Fruit fly (Drosophila melanogaster): ENCODE results near the gene CG42588.
A peak's percentile ranks its signal among the peaks of the same experiment; 100 is the strongest.

Gene CG42588

DNA sequence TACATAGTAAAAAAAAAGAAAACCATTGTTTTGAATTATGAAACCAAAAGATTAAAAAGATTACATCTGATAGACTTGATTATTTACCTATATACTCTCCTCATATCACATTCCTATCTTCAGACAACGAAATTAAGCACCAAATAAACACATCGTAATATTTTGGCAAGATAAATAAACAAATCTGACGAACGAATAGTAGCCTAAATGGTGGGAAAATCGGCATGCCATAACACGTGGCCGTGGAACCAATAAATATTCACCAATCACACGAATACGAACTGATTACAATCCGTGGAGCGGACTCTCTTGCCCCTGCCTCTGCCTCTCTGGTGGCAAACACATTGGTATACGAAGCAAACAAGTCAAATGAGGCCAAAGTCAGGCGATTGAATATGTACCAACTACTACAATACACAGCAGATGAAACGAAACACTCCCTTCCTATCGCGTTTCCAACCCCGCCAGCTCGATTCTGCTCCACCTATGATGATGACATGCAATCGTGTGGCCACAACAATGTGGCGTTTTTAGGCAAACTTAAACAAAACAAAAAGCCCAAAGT, 17.9 kb upstream of the CG42588 start (continued):
- TF ChIP-seq Dp (GFP tag; optimal IDR thresholded peaks at IDR 0.05) (no peak), gfzf (GFP tag; optimal IDR thresholded peaks at IDR 0.05) (no peak), CG12104 (GFP tag; optimal IDR thresholded peaks at IDR 0.05) (no peak), CG3065 (GFP tag; optimal IDR thresholded peaks at IDR 0.05) (no peak), fd64A (GFP tag; optimal IDR thresholded peaks at IDR 0.05) (no peak), CG31441 (GFP tag; IDR thresholded peaks at IDR 0.05) (no peak), CG15479 (GFP tag; optimal IDR thresholded peaks at IDR 0.05) (no peak), jumu (GFP tag; optimal IDR thresholded peaks at IDR 0.05) (no peak), CG6791 (GFP tag; IDR thresholded peaks at IDR 0.05; ENCODE audit: partially characterized antibody) (no peak), Rx (GFP tag; IDR thresholded peaks at IDR 0.05) (no peak), CG8388 (GFP tag; optimal IDR thresholded peaks at IDR 0.05) (no peak), Abd-B (GFP tag; optimal IDR thresholded peaks at IDR 0.05) (no peak), wek (GFP tag; optimal IDR thresholded peaks at IDR 0.05) (peak; percentile 28), bab2 (GFP tag; optimal IDR thresholded peaks at IDR 0.05) (no peak), gcm (GFP tag; optimal IDR thresholded peaks at IDR 0.05) (no peak), stc (GFP tag; IDR thresholded peaks at IDR 0.05) (no peak), Ptx1 (GFP tag; IDR thresholded peaks at IDR 0.05) (no peak), grn (GFP tag; optimal IDR thresholded peaks at IDR 0.05) (no peak), gcm2 (GFP tag; optimal IDR thresholded peaks at IDR 0.05) (no peak), CG10209 (GFP tag; optimal IDR thresholded peaks at IDR 0.05) (no peak), onecut (GFP tag; IDR thresholded peaks at IDR 0.05) (0 out of 2 replicates have a peak, but pooled peaks have one; percentile 9), ase (GFP tag; IDR thresholded peaks at IDR 0.05) (no peak), CG7987 (GFP tag; optimal IDR thresholded peaks at IDR 0.05) (peak; percentile 48), CG2678 (tag; optimal IDR thresholded peaks at IDR 0.05) (no peak), seq (GFP tag; IDR thresholded peaks at IDR 0.05) (no peak), amos (GFP tag; IDR thresholded peaks at IDR 0.05; ENCODE audit: partially characterized antibody) (no peak), CG14050 (GFP tag; IDR thresholded peaks at IDR 0.05) (no peak), CG12659 (GFP tag; optimal IDR thresholded peaks at IDR 0.05) (no peak), da (GFP tag; optimal IDR thresholded peaks at IDR 0.05) (no peak), abd-A (tag; optimal IDR thresholded peaks at IDR 0.05) (peak; percentile 35), CG17912 (GFP tag; optimal IDR thresholded peaks at IDR 0.05) (no peak), Fer3 (tag; optimal IDR thresholded peaks at IDR 0.05) (no peak)

DNA sequence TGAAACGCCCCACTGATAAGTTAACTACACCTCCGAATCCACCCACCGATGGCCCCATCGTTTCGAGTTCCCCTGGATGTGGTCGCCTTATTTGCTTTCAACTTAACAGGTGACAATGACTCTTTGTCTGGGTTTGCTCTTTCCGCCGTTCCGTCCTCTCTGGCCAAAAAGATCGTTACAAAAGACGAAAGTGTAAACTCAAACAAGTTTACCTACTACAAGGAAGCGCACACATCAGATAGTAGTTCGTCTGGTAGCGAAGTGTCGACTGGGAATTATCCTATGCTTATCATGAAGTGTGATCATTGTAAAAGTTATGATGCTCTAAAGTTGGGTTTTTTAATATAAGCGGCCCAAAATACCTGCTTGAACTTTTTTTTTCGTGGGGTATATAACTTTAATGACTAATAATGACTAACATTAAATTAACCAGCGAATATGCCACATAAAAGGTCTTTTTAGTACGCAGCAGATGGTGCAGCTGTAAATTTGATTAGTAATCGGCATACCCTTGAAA, 15.2 kb upstream of the CG42588 start:
- TF ChIP-seq Dad (GFP tag; optimal IDR thresholded peaks at IDR 0.05) (peak; percentile 15), kni (GFP tag; optimal IDR thresholded peaks at IDR 0.05) (peak; percentile 28), Dbx (GFP tag; IDR thresholded peaks at IDR 0.05) (no peak), CG18599 (GFP tag; optimal IDR thresholded peaks at IDR 0.05) (peak; percentile 51), CG3847 (GFP tag; IDR thresholded peaks at IDR 0.05) (no peak), usp (GFP tag; optimal IDR thresholded peaks at IDR 0.05) (no peak), pfk (GFP tag; optimal IDR thresholded peaks at IDR 0.05) (no peak), Hsf (GFP tag; optimal IDR thresholded peaks at IDR 0.05) (peak; percentile 10), wek (GFP tag; optimal IDR thresholded peaks at IDR 0.05) (peak; percentile 37), Blimp-1 (GFP tag; optimal IDR thresholded peaks at IDR 0.05) (peak; percentile 55), TFAM (GFP tag; optimal IDR thresholded peaks at IDR 0.05) (no peak), Xrp1 (GFP tag; IDR thresholded peaks at IDR 0.05) (peak; percentile 43; the same call in 1 of the 2 replicates), tx (GFP tag; optimal IDR thresholded peaks at IDR 0.05) (peak; percentile 5), CG8388 (GFP tag; optimal IDR thresholded peaks at IDR 0.05) (no peak), Lpt (GFP tag; optimal IDR thresholded peaks at IDR 0.05) (no peak), sug (tag; optimal IDR thresholded peaks at IDR 0.05) (peak; percentile 22), CG5180 (GFP tag; optimal IDR thresholded peaks at IDR 0.05) (peak; percentile 32), Gug (GFP tag; IDR thresholded peaks at IDR 0.05) (no peak), D19B (GFP tag; optimal IDR thresholded peaks at IDR 0.05) (peak; percentile 87), dpn (GFP tag; optimal IDR thresholded peaks at IDR 0.05) (peak in 1 of 2 experiments; percentile 3), zfh1 (GFP tag; IDR thresholded peaks at IDR 0.05) (no peak)
